Worm (Caenorhabditis elegans): Measurements from ENCODE around the gene F28H6.7.

F28H6.7 gene

ce11 chrX:14113347-14113746 lies 2.6 kb upstream of the F28H6.7 start, which contains the start of gene nhr-281:
nhr-281 (minus strand) TSS chrX:14113447.
- TF ChIP-seq Y22D7AL.16 (tag; optimal IDR thresholded peaks at IDR 0.05) (no peak), unc-86 (tag; optimal IDR thresholded peaks at IDR 0.05) (no peak), F13H6.1 (tag; optimal IDR thresholded peaks at IDR 0.05) (no peak), ceh-45 (GFP tag; IDR thresholded peaks at IDR 0.05) (no peak), fkh-10 (GFP tag; optimal IDR thresholded peaks at IDR 0.05) (no peak)

- TF ChIP-seq madf-2 (tag; optimal IDR thresholded peaks at IDR 0.05): no peak
These were observed 2.9 kb downstream of the F28H6.7 start for ce11 chrX:14118762-14119161.

ce11 chrX:14125870-14126269 lies 10.0 kb downstream of the F28H6.7 start, which contains the start of gene F28H6.6:
F28H6.6 (minus strand) TSS chrX:14125879.
- no peak for TF ChIP-seq C38D4.7 (GFP tag; optimal IDR thresholded peaks at IDR 0.05)
- TF ChIP-seq che-1 (tag; optimal IDR thresholded peaks at IDR 0.05): no peak
- no peak for TF ChIP-seq fkh-6 (tag; optimal IDR thresholded peaks at IDR 0.05)
- no peak for TF ChIP-seq K09A11.1 (tag; optimal IDR thresholded peaks at IDR 0.05; ENCODE audit: insufficient read depth)
- no peak for TF ChIP-seq sdc-2 (tag; optimal IDR thresholded peaks at IDR 0.05)
- no peak for TF ChIP-seq tbx-7 (tag; optimal IDR thresholded peaks at IDR 0.05)
- no peak for TF ChIP-seq ceh-19 (GFP tag; optimal IDR thresholded peaks at IDR 0.05)
- no peak for TF ChIP-seq lin-11 (tag; optimal IDR thresholded peaks at IDR 0.05)
- TF ChIP-seq pha-2 (tag; optimal IDR thresholded peaks at IDR 0.05): no peak
- TF ChIP-seq ama-1 (optimal IDR thresholded peaks at IDR 0.05): no peak
- TF ChIP-seq ceh-34 (tag; optimal IDR thresholded peaks at IDR 0.05): no peak
- TF ChIP-seq ets-4 (tag; optimal IDR thresholded peaks at IDR 0.05): no peak
- TF ChIP-seq pax-1 (tag; optimal IDR thresholded peaks at IDR 0.05): no peak
- TF ChIP-seq lim-6 (tag; optimal IDR thresholded peaks at IDR 0.05): no peak
- TF ChIP-seq pqm-1 (tag; optimal IDR thresholded peaks at IDR 0.05): no peak
- no peak for TF ChIP-seq K02D7.2 (tag; optimal IDR thresholded peaks at IDR 0.05)

ce11 chrX:14127291-14127922 lies 11.5 kb downstream of the F28H6.7 start, which contains the start of gene F28H6.4:
F28H6.4 (plus strand) TSS chrX:14127872.
- TF ChIP-seq ceh-9 (tag; optimal IDR thresholded peaks at IDR 0.05): no peak
- TF ChIP-seq hlh-30 (tag; optimal IDR thresholded peaks at IDR 0.05; ENCODE audit: insufficient read depth): no peak
- TF ChIP-seq C08G9.2 (tag; optimal IDR thresholded peaks at IDR 0.05): peak; percentile 51
- TF ChIP-seq ceh-2 (tag; optimal IDR thresholded peaks at IDR 0.05): peak; percentile 14
- no peak for TF ChIP-seq ztf-16 (tag; optimal IDR thresholded peaks at IDR 0.05)
- peak; percentile 28 for TF ChIP-seq nfya-1 (tag; optimal IDR thresholded peaks at IDR 0.05)
- TF ChIP-seq unc-86 (tag; optimal IDR thresholded peaks at IDR 0.05): no peak
- TF ChIP-seq zip-5 (tag; optimal IDR thresholded peaks at IDR 0.05): no peak
- peak; percentile 45 for TF ChIP-seq ceh-48 (tag; optimal IDR thresholded peaks at IDR 0.05)
- TF ChIP-seq elt-4 (tag; optimal IDR thresholded peaks at IDR 0.05): no peak
- peak; percentile 28 for TF ChIP-seq ets-4 (tag; optimal IDR thresholded peaks at IDR 0.05)
- TF ChIP-seq hlh-13 (GFP tag; optimal IDR thresholded peaks at IDR 0.05): no peak
- peak; percentile 5 for TF ChIP-seq ceh-18 (tag; optimal IDR thresholded peaks at IDR 0.05)
- TF ChIP-seq elt-2 (tag; optimal IDR thresholded peaks at IDR 0.05): no peak
- TF ChIP-seq K09A11.1 (tag; optimal IDR thresholded peaks at IDR 0.05; ENCODE audit: insufficient read depth): no peak
- peak; percentile 35 for TF ChIP-seq tbx-2 (tag; optimal IDR thresholded peaks at IDR 0.05)
- TF ChIP-seq syd-9 (tag; optimal IDR thresholded peaks at IDR 0.05): no peak
- peak; percentile 69 for TF ChIP-seq ceh-31 (tag; optimal IDR thresholded peaks at IDR 0.05)

Data from whole organism, late embryonic.